Worm (Caenorhabditis elegans) whole organism, L3 larva: ENCODE data around the gene ubh-2.

ENCODE experiments used
- ama-1 ChIP-seq: fragments of 150-350 bp; optimal IDR thresholded peaks from 2 replicates; lab custom pipeline; 2018
- elt-3 ChIP-seq, 3 experiments: fragments of 150-350 bp in 1 of 3; sonication (generic microtip) in 2 of 3; optimal IDR thresholded peaks; 2 replicates in 2 of 3; 4 replicates in 1 of 3; lab custom pipeline; 2014 to 2017; ENCODE audit warnings: missing biosample characterization in 3 of 3, missing genetic modification characterization in 3 of 3
- nhr-76 ChIP-seq: fragments of 150-350 bp; sonication (generic microtip); optimal IDR thresholded peaks from 5 replicates; lab custom pipeline; 2014; ENCODE audit warnings: missing biosample characterization, missing genetic modification characterization
- skn-1 ChIP-seq: fragments of 150-350 bp; optimal IDR thresholded peaks from 2 replicates; lab custom pipeline; 2014; ENCODE audit warnings: missing biosample characterization, missing genetic modification characterization
- snpc-4 ChIP-seq: fragments of 150-350 bp; optimal IDR thresholded peaks from 2 replicates; lab custom pipeline; 2014; ENCODE audit warnings: missing biosample characterization, missing genetic modification characterization
- ztf-11 ChIP-seq: fragments of 150-350 bp; optimal IDR thresholded peaks from 2 replicates; lab custom pipeline; 2014; ENCODE audit warnings: missing biosample characterization, missing genetic modification characterization
- ztf-4 ChIP-seq: fragments of 150-350 bp; optimal IDR thresholded peaks from 2 replicates; lab custom pipeline; 2014; ENCODE audit warnings: missing biosample characterization, missing genetic modification characterization

- TF ChIP-seq elt-3 (tag; optimal IDR thresholded peaks at IDR 0.05; lab: Kevin White, UChicago) = no peak
- TF ChIP-seq ama-1 (lab: Kevin White, UChicago) = no peak
- TF ChIP-seq ztf-11 = no peak
- TF ChIP-seq snpc-4 (tag; lab: Kevin White, UChicago) = no peak
- no peak for TF ChIP-seq ztf-4
- TF ChIP-seq skn-1 = no peak
- no peak for TF ChIP-seq nhr-76 (tag; lab: Kevin White, UChicago)
Observed at ce11 chrV:6485109-6485508, 24.5 kb downstream of the ubh-2 start.
